Worm (Caenorhabditis elegans) whole organism, L2 larva: Measurements from ENCODE around the gene T19D12.1.

Source experiments
- C34F6.9 ChIP-seq: fragments of 150-350 bp; optimal IDR thresholded peaks from 2 replicates; lab custom pipeline; 2014; ENCODE audit warnings: missing biosample characterization, missing genetic modification characterization
- F13H6.1 ChIP-seq: sonication (generic microtip); optimal IDR thresholded peaks from 2 replicates; lab custom pipeline; 2016; ENCODE audit warnings: missing genetic modification characterization, missing compliant biosample characterization
- R02D3.7 ChIP-seq: fragments of 150-350 bp; optimal IDR thresholded peaks from 2 replicates; lab custom pipeline; 2014; ENCODE audit warnings: missing biosample characterization, missing genetic modification characterization
- Y55F3AM.14 ChIP-seq: fragments of 200-800 bp; sonication (Bioruptor generic); optimal IDR thresholded peaks from 2 replicates; lab custom pipeline; 2018; ENCODE audit warnings: mild to moderate bottlenecking, missing genetic modification characterization, missing compliant biosample characterization
- aly-2 ChIP-seq: fragments of 150-350 bp; optimal IDR thresholded peaks from 2 replicates; lab custom pipeline; 2014; ENCODE audit warnings: missing biosample characterization, missing genetic modification characterization
- ama-1 ChIP-seq: fragments of 150-350 bp; optimal IDR thresholded peaks from 2 replicates; lab custom pipeline; 2018; ENCODE audit warnings: inconsistent platforms
- blmp-1 ChIP-seq: sonication (generic microtip); optimal IDR thresholded peaks from 2 replicates; lab custom pipeline; 2017; ENCODE audit warnings: missing genetic modification characterization, mild to moderate bottlenecking, missing compliant biosample characterization, antibody characterized with exemption, moderate library complexity; ENCODE audit not compliant: insufficient read depth
- ceh-82 ChIP-seq: fragments of 150-350 bp; optimal IDR thresholded peaks from 2 replicates; lab custom pipeline; 2014; ENCODE audit warnings: missing biosample characterization, missing genetic modification characterization
- dmd-4 ChIP-seq: sonication (generic microtip); optimal IDR thresholded peaks from 2 replicates; lab custom pipeline; 2017; ENCODE audit warnings: missing biosample characterization, missing genetic modification characterization
- elt-1 ChIP-seq: fragments of 150-350 bp; optimal IDR thresholded peaks from 2 replicates; lab custom pipeline; 2014; ENCODE audit warnings: missing biosample characterization, missing genetic modification characterization
- elt-3 ChIP-seq: sonication (generic microtip); optimal IDR thresholded peaks from 2 replicates; lab custom pipeline; 2017; ENCODE audit warnings: missing biosample characterization, missing genetic modification characterization
- fos-1 ChIP-seq: fragments of 150-350 bp; optimal IDR thresholded peaks from 2 replicates; lab custom pipeline; 2014; ENCODE audit warnings: missing biosample characterization, missing genetic modification characterization
- lin-39 ChIP-seq: fragments of 150-350 bp; optimal IDR thresholded peaks from 2 replicates; lab custom pipeline; 2014; ENCODE audit warnings: missing biosample characterization, missing genetic modification reagents, missing genetic modification characterization
- lsy-2 ChIP-seq, 2 experiments: fragments of 150-350 bp in 1 of 2; sonication (generic microtip) in 1 of 2; optimal IDR thresholded peaks; 2 replicates each; lab custom pipeline; 2014 to 2017; ENCODE audit warnings: missing biosample characterization in 2 of 2, missing genetic modification characterization in 2 of 2
- mbf-1 ChIP-seq: sonication (generic microtip); optimal IDR thresholded peaks from 2 replicates; lab custom pipeline; 2017; ENCODE audit warnings: missing biosample characterization, missing genetic modification characterization
- mdl-1 ChIP-seq, 2 experiments: fragments of 150-350 bp in 1 of 2; sonication (generic microtip) in 1 of 2; optimal IDR thresholded peaks; 2 replicates each; lab custom pipeline; 2017; ENCODE audit warnings: missing biosample characterization in 2 of 2, missing genetic modification characterization in 2 of 2
- nhr-11 ChIP-seq: fragments of 150-350 bp; optimal IDR thresholded peaks from 2 replicates; lab custom pipeline; 2014; ENCODE audit warnings: missing biosample characterization, missing genetic modification characterization
- nhr-21 ChIP-seq: fragments of 150-350 bp; optimal IDR thresholded peaks from 2 replicates; lab custom pipeline; 2014; ENCODE audit warnings: missing biosample characterization, missing genetic modification characterization
- nhr-23 ChIP-seq: fragments of 150-350 bp; optimal IDR thresholded peaks from 2 replicates; lab custom pipeline; 2014; ENCODE audit warnings: missing biosample characterization, missing genetic modification reagents, missing genetic modification characterization
- nhr-237 ChIP-seq: fragments of 150-350 bp; optimal IDR thresholded peaks from 2 replicates; lab custom pipeline; 2014; ENCODE audit warnings: missing biosample characterization, missing genetic modification characterization
- nhr-25 ChIP-seq: fragments of 150-350 bp; sonication (generic microtip); optimal IDR thresholded peaks from 3 replicates; lab custom pipeline; 2014; ENCODE audit warnings: missing biosample characterization, missing genetic modification characterization
- nhr-6 ChIP-seq: fragments of 150-350 bp; optimal IDR thresholded peaks from 2 replicates; lab custom pipeline; 2014; ENCODE audit warnings: missing biosample characterization, missing genetic modification characterization
- nhr-77 ChIP-seq: fragments of 150-350 bp; optimal IDR thresholded peaks from 2 replicates; lab custom pipeline; 2014; ENCODE audit warnings: missing biosample characterization, missing genetic modification characterization
- peb-1 ChIP-seq: fragments of 150-350 bp; optimal IDR thresholded peaks from 2 replicates; lab custom pipeline; 2014; ENCODE audit warnings: missing biosample characterization, missing genetic modification characterization
- sma-3 ChIP-seq: sonication (generic microtip); optimal IDR thresholded peaks from 2 replicates; lab custom pipeline; 2016; ENCODE audit warnings: missing genetic modification reagents, missing genetic modification characterization, missing compliant biosample characterization
- sma-9 ChIP-seq, 2 experiments: fragments of 150-350 bp in 1 of 2; sonication (generic microtip) in 1 of 2; optimal IDR thresholded peaks; 2 replicates each; lab custom pipeline; 2014 to 2016; ENCODE audit warnings: missing genetic modification characterization in 2 of 2, mild to moderate bottlenecking in 1 of 2, missing biosample characterization in 1 of 2, missing compliant biosample characterization in 1 of 2, missing genetic modification reagents in 1 of 2, moderate library complexity in 1 of 2
- snpc-4 ChIP-seq: fragments of 150-350 bp; optimal IDR thresholded peaks from 2 replicates; lab custom pipeline; 2014; ENCODE audit warnings: missing biosample characterization, missing genetic modification characterization
- unc-39 ChIP-seq: fragments of 150-350 bp; optimal IDR thresholded peaks from 2 replicates; lab custom pipeline; 2014; ENCODE audit warnings: missing biosample characterization, missing genetic modification characterization
- unc-55 ChIP-seq: fragments of 150-350 bp; sonication (generic microtip); optimal IDR thresholded peaks from 3 replicates; lab custom pipeline; 2014; ENCODE audit warnings: missing biosample characterization, missing genetic modification reagents, missing genetic modification characterization
- unc-62 ChIP-seq: fragments of 150-350 bp; optimal IDR thresholded peaks from 2 replicates; lab custom pipeline; 2014; ENCODE audit warnings: missing biosample characterization, missing genetic modification reagents, missing genetic modification characterization
- zag-1 ChIP-seq: fragments of 150-350 bp; optimal IDR thresholded peaks from 2 replicates; lab custom pipeline; 2014; ENCODE audit warnings: missing biosample characterization, missing genetic modification characterization
- ztf-1 ChIP-seq: fragments of 200-800 bp; sonication (Bioruptor generic); conservative IDR thresholded peaks from 2 replicates; pipeline ENCODE4 v1.3.6; 2022; ENCODE audit warnings: missing genetic modification characterization, missing compliant biosample characterization
- ztf-11 ChIP-seq: sonication (generic microtip); optimal IDR thresholded peaks from 2 replicates; lab custom pipeline; 2017; ENCODE audit warnings: missing biosample characterization, missing genetic modification characterization
- ztf-4 ChIP-seq: fragments of 150-350 bp; optimal IDR thresholded peaks from 2 replicates; lab custom pipeline; 2014; ENCODE audit warnings: missing biosample characterization, missing genetic modification characterization

The T19D12.1 gene

DNA sequence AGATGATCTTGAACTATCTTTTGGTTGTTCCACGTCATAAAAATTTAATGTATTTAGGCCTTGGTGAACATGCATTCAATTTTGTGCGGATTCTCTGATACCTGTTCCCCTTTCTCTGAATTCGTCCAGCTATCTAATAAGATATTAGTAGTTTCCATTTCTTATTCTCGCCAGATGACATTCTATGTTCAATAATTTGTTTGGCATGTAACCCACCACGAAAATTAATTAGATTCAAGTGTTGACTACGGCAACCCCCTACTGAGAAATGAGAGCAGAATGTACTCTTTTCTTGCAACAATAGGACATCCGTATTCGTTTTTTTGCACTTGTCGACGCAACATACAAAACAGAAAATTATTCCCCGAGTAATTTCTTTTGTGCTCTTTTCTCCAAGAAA lies 24.5 kb upstream of the T19D12.1 start:
- TF ChIP-seq nhr-237 (no peak), dmd-4 (tag; lab: Kevin White, UChicago) (no peak)

DNA sequence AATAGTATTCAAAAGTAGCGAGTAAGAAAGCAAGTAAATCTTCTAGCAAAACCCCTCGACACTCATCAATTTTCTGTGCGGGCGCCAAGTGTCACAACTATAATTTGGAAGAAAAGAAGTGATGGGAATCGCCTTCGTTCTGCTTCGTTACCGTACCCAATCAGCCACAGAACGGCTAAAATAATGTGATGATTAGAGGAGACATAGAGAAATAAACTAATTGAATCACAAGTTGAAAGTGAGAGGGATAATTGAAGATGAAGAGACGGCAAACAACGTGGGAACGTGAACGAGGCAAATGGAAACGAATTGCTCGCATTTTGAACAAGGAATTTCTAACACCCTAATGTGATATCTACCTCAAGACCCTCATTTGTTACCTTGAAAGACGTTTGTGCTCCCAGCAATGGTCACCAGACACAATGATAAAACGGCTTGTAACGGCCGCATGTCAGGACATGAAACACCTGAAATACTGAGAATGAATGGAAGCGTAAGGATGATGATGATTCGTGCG lies 24.0 kb upstream of the T19D12.1 start, which contains the start of gene T19D12.6:
T19D12.6 (minus strand) TSS at position 467 of the 517 bp plus-strand sequence.
- TF ChIP-seq ama-1 (lab: Kevin White, UChicago): no peak
- TF ChIP-seq nhr-23: no peak
- no peak for TF ChIP-seq peb-1 (tag; lab: Kevin White, UChicago)
- no peak for TF ChIP-seq ceh-82 (tag; lab: Kevin White, UChicago)
- TF ChIP-seq elt-3 (tag; lab: Kevin White, UChicago): no peak
- TF ChIP-seq aly-2 (tag; lab: Kevin White, UChicago): no peak
- no peak for TF ChIP-seq nhr-11
- no peak for TF ChIP-seq nhr-21 (tag; lab: Kevin White, UChicago)
- no peak for TF ChIP-seq lsy-2 (tag; optimal IDR thresholded peaks at IDR 0.05; lab: Kevin White, UChicago)
- no peak for TF ChIP-seq nhr-237
- TF ChIP-seq nhr-77 (tag; lab: Kevin White, UChicago): no peak
- no peak for TF ChIP-seq snpc-4
- no peak for TF ChIP-seq ztf-4
- no peak for TF ChIP-seq unc-55 (GFP tag; lab: Kevin White, UChicago)
- TF ChIP-seq, all 48 proteins: peak for 0

DNA sequence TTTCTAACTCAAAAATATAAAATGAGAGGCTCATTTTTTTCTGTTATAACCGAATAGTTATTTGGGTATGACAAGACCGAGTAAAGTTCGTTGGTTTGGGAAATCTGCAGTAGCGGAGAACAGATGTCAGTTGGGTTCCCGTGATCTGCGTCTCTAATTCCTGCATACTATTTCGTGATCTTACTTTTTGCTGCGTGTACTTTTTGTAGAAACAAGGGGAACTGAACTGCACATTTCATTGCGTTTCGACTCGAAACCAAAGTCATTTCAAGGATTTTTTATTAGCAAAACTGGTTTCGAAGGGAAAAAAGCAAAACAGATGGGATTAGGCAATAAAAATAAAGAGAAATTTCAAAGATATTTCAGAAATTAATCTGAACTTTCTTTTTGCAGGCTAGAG lies 19.8 kb upstream of the T19D12.1 start:
- TF ChIP-seq mdl-1 (tag; optimal IDR thresholded peaks at IDR 0.05; lab: Kevin White, UChicago) (no peak), mbf-1 (no peak), snpc-4 (no peak), nhr-6 (tag; lab: Kevin White, UChicago) (no peak), ceh-82 (tag; lab: Kevin White, UChicago) (no peak), nhr-25 (tag; lab: Kevin White, UChicago) (no peak), elt-1 (tag; lab: Kevin White, UChicago) (no peak)

DNA sequence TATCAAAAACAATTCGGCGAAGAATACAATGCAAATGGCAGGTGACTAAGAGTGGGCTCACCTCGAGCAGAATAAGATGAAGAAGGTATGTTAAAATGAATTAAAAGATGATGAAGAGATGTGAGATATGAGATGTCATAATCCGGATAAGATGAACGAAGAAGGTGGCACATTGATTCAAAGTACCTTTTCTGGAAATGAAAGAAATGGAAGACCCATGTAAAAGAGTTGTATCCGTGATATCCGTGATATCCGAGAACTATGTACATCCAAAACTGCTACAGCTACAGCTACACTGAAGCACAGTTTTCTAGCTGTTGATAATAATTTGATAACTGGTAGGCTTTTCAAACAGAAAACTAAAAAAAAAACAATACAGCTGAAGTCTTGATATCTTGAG lies 17.7 kb upstream of the T19D12.1 start, which contains the start of gene oig-8:
oig-8 (minus strand) TSS at position 101 of the 400 bp plus-strand sequence.
- TF ChIP-seq nhr-237: no peak
- no peak for TF ChIP-seq ama-1 (lab: Kevin White, UChicago)
- TF ChIP-seq mdl-1 (tag; optimal IDR thresholded peaks at IDR 0.05; lab: Kevin White, UChicago): no peak
- no peak for TF ChIP-seq nhr-23

DNA sequence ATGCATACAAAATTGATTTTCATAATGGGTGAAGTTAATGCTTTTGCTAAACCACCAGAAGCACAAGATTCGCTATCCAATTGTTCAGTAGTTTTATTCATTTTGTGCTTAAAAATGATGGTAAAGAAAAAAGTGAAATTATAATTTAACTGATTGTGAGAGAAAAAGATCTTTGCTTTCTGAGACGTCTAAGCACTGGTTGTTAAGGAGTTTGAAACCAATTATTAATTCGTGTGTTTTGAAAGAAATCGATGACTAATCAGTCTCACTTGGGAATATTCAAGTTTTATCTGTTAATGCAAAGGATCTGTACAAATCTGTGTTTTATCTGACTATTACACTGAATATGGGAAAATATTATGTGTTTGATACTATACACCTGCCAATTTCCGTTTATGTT lies 15.0 kb upstream of the T19D12.1 start, which contains the start of gene sra-26:
sra-26 (minus strand) TSS at position 101 of the 400 bp plus-strand sequence.
- TF ChIP-seq ztf-4: no peak
- no peak for TF ChIP-seq dmd-4 (tag; lab: Kevin White, UChicago)
- TF ChIP-seq nhr-237: no peak
- TF ChIP-seq unc-62 (GFP tag; lab: Kevin White, UChicago): no peak
- TF ChIP-seq sma-3 (GFP tag; lab: Kevin White, UChicago): no peak
- TF ChIP-seq blmp-1 (tag; lab: Kevin White, UChicago): no peak
- TF ChIP-seq nhr-23: no peak
- TF ChIP-seq ceh-82 (tag; lab: Kevin White, UChicago): no peak
- TF ChIP-seq unc-39 (tag; lab: Kevin White, UChicago): no peak
- TF ChIP-seq elt-3 (tag; lab: Kevin White, UChicago): no peak
- TF ChIP-seq, all 48 proteins: peak for 0

DNA sequence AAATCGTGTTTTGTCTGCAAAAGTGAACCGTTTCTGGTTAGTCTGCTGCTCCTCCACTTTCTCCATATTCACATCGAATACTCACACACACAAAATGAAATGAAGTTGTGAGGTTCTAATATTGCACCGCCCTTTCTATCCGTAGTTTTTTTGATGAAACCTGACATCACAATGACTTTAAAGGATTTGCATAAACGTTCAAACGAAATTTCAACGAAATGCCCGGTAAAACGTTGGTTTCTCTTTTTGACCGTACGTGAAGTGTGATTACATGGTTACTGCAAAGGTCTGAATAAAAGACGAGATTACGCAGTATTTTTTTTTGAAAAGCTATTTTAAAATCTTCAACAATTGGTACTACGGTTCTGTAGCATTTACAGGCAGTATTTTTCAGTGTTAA lies 12.4 kb upstream of the T19D12.1 start, which contains the start of gene T19D12.9:
T19D12.9 (minus strand) TSS at position 101 of the 400 bp plus-strand sequence.
- TF ChIP-seq elt-3 (tag; lab: Kevin White, UChicago) (no peak), dmd-4 (tag; lab: Kevin White, UChicago) (no peak), C34F6.9 (tag; lab: Kevin White, UChicago) (no peak), elt-1 (tag; lab: Kevin White, UChicago) (no peak), sma-3 (GFP tag; lab: Kevin White, UChicago) (no peak), aly-2 (tag; lab: Kevin White, UChicago) (no peak), ceh-82 (tag; lab: Kevin White, UChicago) (no peak), mdl-1 (tag; optimal IDR thresholded peaks at IDR 0.05; lab: Kevin White, UChicago) (no peak), R02D3.7 (tag; lab: Kevin White, UChicago) (no peak), Y55F3AM.14 (GFP tag; lab: Kevin White, UChicago) (no peak), lin-39 (no peak), peb-1 (tag; lab: Kevin White, UChicago) (no peak), blmp-1 (tag; lab: Kevin White, UChicago) (no peak), ztf-11 (tag; lab: Kevin White, UChicago) (no peak), fos-1 (no peak), ztf-1 (no peak), nhr-6 (tag; lab: Kevin White, UChicago) (no peak), zag-1 (no peak), sma-9 (GFP tag; optimal IDR thresholded peaks at IDR 0.05; lab: Kevin White, UChicago) (no peak), sma-9 (tag; optimal IDR thresholded peaks at IDR 0.05; lab: Kevin White, UChicago) (no peak), F13H6.1 (tag; lab: Kevin White, UChicago) (no peak)
- TF ChIP-seq, all 48 proteins: peak for 0
